Worm (Caenorhabditis elegans): Measurements from ENCODE around the gene T22D1.1.

DNA sequence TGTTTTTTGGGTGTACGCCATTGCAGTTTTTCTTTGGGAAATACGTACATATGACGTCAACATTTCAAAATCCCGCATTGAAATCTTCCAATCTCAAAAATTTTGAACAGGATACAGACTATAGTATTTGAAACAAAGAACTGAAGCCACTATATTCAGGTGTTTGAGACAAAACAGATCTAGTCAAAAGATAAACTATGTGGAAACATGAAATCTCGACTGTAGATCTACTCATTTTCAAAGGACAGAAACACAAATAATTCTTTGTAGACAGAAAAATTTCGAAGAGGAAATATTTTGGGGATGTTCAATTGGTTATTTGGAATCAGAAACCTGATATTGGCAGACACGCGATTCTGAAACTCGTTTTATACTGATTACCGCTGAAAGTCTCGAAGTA, 2.4 kb downstream of the T22D1.1 start:
- TF ChIP-seq W03F9.2 (tag; optimal IDR thresholded peaks at IDR 0.05) = no peak
- TF ChIP-seq dao-5 (tag; optimal IDR thresholded peaks at IDR 0.05) = no peak
- TF ChIP-seq him-1 (tag; optimal IDR thresholded peaks at IDR 0.05) = no peak
